Fruit fly (Drosophila melanogaster) Kc167 (cell line): ENCODE data around the gene lap.

Experiments used
- psq ChIP-seq: fragments of >200 bp; optimal IDR thresholded peaks from 2 replicates; lab custom pipeline; 2017; ENCODE audit warnings: missing external identifiers
- ttk ChIP-seq: sonication (Bioruptor generic); optimal IDR thresholded peaks from 2 replicates; lab custom pipeline; 2017; ENCODE audit warnings: missing external identifiers

DNA sequence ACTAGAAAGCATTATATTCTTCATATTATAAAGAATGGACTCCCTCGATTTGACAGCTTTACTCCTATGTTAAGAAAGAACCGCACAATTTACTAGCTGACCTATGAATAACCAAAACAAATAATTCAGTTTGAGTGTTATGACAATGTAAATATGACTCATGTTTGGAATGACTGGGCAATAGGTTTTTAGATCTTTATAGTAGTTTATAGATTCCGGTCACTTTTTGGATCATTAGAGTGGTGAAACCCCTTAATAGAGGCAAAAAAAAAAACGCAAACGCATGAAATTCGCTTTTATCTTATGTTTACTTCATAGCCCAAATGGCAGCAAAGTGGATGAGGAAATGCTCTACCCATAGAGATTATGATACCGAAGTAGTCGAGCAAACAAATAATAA is 32.8 kb downstream of the lap start, which contains the start of gene CG14605:
- TF ChIP-seq ttk (lab: Kevin White, UChicago) (no peak), psq (lab: Kevin White, UChicago) (no peak)
